Worm (Caenorhabditis elegans): ENCODE measurements around the gene cnp-3.

DNA sequence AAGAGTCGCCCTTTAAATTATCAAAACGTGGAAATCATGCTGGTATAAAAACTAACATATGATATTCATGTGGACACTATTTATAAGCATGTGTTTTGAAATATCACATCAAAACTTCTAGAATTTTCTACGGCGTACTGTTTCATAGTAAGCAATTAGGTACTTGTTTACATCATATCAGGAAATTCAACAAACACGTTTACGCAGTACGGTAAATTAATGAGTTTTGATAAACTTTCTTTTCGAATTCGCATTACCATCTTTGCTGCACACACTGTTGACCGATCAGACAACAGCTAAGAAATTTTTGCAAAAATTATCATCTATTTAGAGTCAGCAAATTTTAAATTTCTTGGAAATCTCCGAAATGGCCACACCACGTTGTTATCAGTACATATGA is 2.5 kb upstream of the cnp-3 start:
- TF ChIP-seq him-1 (tag; optimal IDR thresholded peaks at IDR 0.05) (no peak), dao-5 (tag; optimal IDR thresholded peaks at IDR 0.05) (no peak)
